Fruit fly (Drosophila melanogaster) whole organism: ENCODE results near the gene S6kII.

ENCODE experiments used
- CG8478 ChIP-seq: fragments of >200 bp; optimal IDR thresholded peaks from 2 replicates; lab custom pipeline; 2018; ENCODE audit warnings: inconsistent platforms
- pan ChIP-seq: fragments of >200 bp; optimal IDR thresholded peaks from 2 replicates; lab custom pipeline; 2017

DNA sequence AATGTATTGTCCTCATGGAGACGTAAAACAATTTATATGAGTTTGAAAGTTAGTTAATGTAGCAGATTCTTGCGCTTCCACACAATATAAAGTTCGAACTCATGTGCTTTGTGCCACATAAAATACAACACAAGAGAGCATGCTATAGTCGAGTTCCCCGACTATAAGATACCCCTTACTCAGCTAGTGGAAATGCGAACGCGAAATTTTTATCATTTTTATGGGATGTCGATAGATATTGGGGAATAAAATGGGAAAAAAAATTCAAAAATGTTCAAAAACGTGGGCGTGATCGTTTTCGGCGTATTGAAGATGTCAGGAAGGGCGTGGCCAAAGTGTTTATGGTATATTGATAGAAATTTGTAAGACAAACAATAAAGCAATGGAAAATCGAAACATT is 19.0 kb upstream of the S6kII start:
- TF ChIP-seq pan (lab: Kevin White, UChicago) (no peak), CG8478 (lab: Kevin White, UChicago) (no peak)
